Fruit fly (Drosophila melanogaster) whole organism, pupa: ENCODE measurements around the gene BCL7-like.

Experiments used
- CG13204 ChIP-seq: fragments of 200-800 bp; sonication (Bioruptor generic); optimal IDR thresholded peaks from 2 replicates; lab custom pipeline; 2018; ENCODE audit warnings: missing biosample characterization, mild to moderate bottlenecking, missing genetic modification characterization, moderate library complexity
- Pif1B ChIP-seq: fragments of 200-800 bp; sonication (Bioruptor generic); optimal IDR thresholded peaks from 3 replicates; lab custom pipeline; 2016; ENCODE audit warnings: missing biosample characterization, missing genetic modification characterization
- rn ChIP-seq: fragments of 200-800 bp; sonication (Bioruptor generic); IDR thresholded peaks from 2 replicates; pipeline ENCODE4 v1.3.6; 2022; ENCODE audit warnings: missing biosample characterization, missing genetic modification characterization

dm6 chrX:9343480-9344477 lies 12.7 kb upstream of the BCL7-like start:
- peak; percentile 57 for TF ChIP-seq rn (GFP tag; lab: Robert Waterston, UW)
- peak; percentile 23 for TF ChIP-seq CG13204 (GFP tag; lab: Kevin White, UChicago)
- peak; percentile 80 for TF ChIP-seq Pif1B (GFP tag; lab: Kevin White, UChicago)
